Fruit fly (Drosophila melanogaster): ENCODE measurements around the gene Gr28b.

The Gr28b gene

dm6 chr2L:7495294-7495986 lies 33.4 kb upstream of the Gr28b start (continued):
- no peak for TF ChIP-seq CG43689 (GFP tag; IDR thresholded peaks at IDR 0.05)
- 0 out of 4 replicates have a peak, but pooled peaks have one; percentile 29 for TF ChIP-seq chinmo (GFP tag; IDR thresholded peaks at IDR 0.05; ENCODE audit: partially characterized antibody)
- TF ChIP-seq NC2α (GFP tag; optimal IDR thresholded peaks at IDR 0.05), result no peak
- no peak for TF ChIP-seq CG8765 (GFP tag; IDR thresholded peaks at IDR 0.05)
- TF ChIP-seq Gug (GFP tag; IDR thresholded peaks at IDR 0.05), result no peak
- peak; percentile 30 for TF ChIP-seq Med (GFP tag)
- TF ChIP-seq pnt (GFP tag; optimal IDR thresholded peaks at IDR 0.05), result no peak
- peak; percentile 72 to 79 for TF ChIP-seq Trl (optimal IDR thresholded peaks at IDR 0.05)
- TF ChIP-seq Trl (GFP tag; optimal IDR thresholded peaks at IDR 0.05), result no peak
- no peak for TF ChIP-seq tx (GFP tag; optimal IDR thresholded peaks at IDR 0.05)
- no peak for TF ChIP-seq Gsc (GFP tag; IDR thresholded peaks at IDR 0.05)
- TF ChIP-seq CG32532 (GFP tag; IDR thresholded peaks at IDR 0.05), result 0 out of 2 replicates have a peak, but pooled peaks have one; percentile 4
- no peak for TF ChIP-seq Lim3 (GFP tag; IDR thresholded peaks at IDR 0.05)
- no peak for TF ChIP-seq run (tag; optimal IDR thresholded peaks at IDR 0.05)
- TF ChIP-seq Atf-2 (GFP tag; optimal IDR thresholded peaks at IDR 0.05), result no peak
- TF ChIP-seq chn (GFP tag; optimal IDR thresholded peaks at IDR 0.05), result no peak
- TF ChIP-seq CG7556 (GFP tag; optimal IDR thresholded peaks at IDR 0.05), result no peak
- TF ChIP-seq Dek (tag; optimal IDR thresholded peaks at IDR 0.05), result no peak
- TF ChIP-seq vnd (GFP tag; IDR thresholded peaks at IDR 0.05; ENCODE audit: partially characterized antibody), result no peak
- TF ChIP-seq Kr (GFP tag; optimal IDR thresholded peaks at IDR 0.05), result no peak
- TF ChIP-seq peb (GFP tag; IDR thresholded peaks at IDR 0.05), result no peak
- TF ChIP-seq CG31224 (GFP tag; IDR thresholded peaks at IDR 0.05), result no peak
- TF ChIP-seq CG17912 (GFP tag; optimal IDR thresholded peaks at IDR 0.05), result no peak
- no peak for TF ChIP-seq Eip74EF (GFP tag; optimal IDR thresholded peaks at IDR 0.05)
- TF ChIP-seq CG11398 (GFP tag; optimal IDR thresholded peaks at IDR 0.05), result no peak
- no peak for TF ChIP-seq CG17328 (GFP tag; IDR thresholded peaks at IDR 0.05)
- no peak for TF ChIP-seq Bdp1 (GFP tag; optimal IDR thresholded peaks at IDR 0.05)
- no peak for TF ChIP-seq NK7.1 (GFP tag; optimal IDR thresholded peaks at IDR 0.05)
- TF ChIP-seq ttk (GFP tag; IDR thresholded peaks at IDR 0.05), result no peak
- TF ChIP-seq CG18599 (GFP tag; optimal IDR thresholded peaks at IDR 0.05), result no peak
- no peak for TF ChIP-seq eve (GFP tag; optimal IDR thresholded peaks at IDR 0.05)
- no peak for TF ChIP-seq Nf-YC (tag; optimal IDR thresholded peaks at IDR 0.05)
- no peak for TF ChIP-seq pzg (GFP tag; optimal IDR thresholded peaks at IDR 0.05)
- no peak for TF ChIP-seq bigmax (GFP tag; optimal IDR thresholded peaks at IDR 0.05)
- no peak for TF ChIP-seq so (GFP tag; IDR thresholded peaks at IDR 0.05)
- TF ChIP-seq CG2129 (GFP tag; IDR thresholded peaks at IDR 0.05; ENCODE audit: partially characterized antibody), result no peak
- no peak for TF ChIP-seq TFAM (GFP tag; optimal IDR thresholded peaks at IDR 0.05)
- no peak for TF ChIP-seq ERR (GFP tag; optimal IDR thresholded peaks at IDR 0.05)
- peak; percentile 38 for TF ChIP-seq kah (GFP tag; optimal IDR thresholded peaks at IDR 0.05)
- peak; percentile 68 for TF ChIP-seq nerfin-1 (tag; optimal IDR thresholded peaks at IDR 0.05)
- TF ChIP-seq CG13624 (GFP tag; optimal IDR thresholded peaks at IDR 0.05), result no peak
- no peak for TF ChIP-seq CG11695 (GFP tag; IDR thresholded peaks at IDR 0.05)
- TF ChIP-seq yki (optimal IDR thresholded peaks at IDR 0.05), result peak; percentile 58
- no peak for TF ChIP-seq CG1832 (GFP tag; optimal IDR thresholded peaks at IDR 0.05)
- TF ChIP-seq CG4360 (GFP tag; IDR thresholded peaks at IDR 0.05), result peak; percentile 91
- TF ChIP-seq CG11696 (GFP tag; IDR thresholded peaks at IDR 0.05), result no peak
- TF ChIP-seq cg (GFP tag; optimal IDR thresholded peaks at IDR 0.05), result peak; percentile 51
- TF ChIP-seq Bgb (GFP tag; IDR thresholded peaks at IDR 0.05; ENCODE audit: partially characterized antibody), result no peak
- no peak for TF ChIP-seq CG10654 (GFP tag; optimal IDR thresholded peaks at IDR 0.05)
- no peak for TF ChIP-seq unpg (GFP tag; optimal IDR thresholded peaks at IDR 0.05)
- peak; percentile 9 for TF ChIP-seq CG6254 (GFP tag; optimal IDR thresholded peaks at IDR 0.05)
